Worm (Caenorhabditis elegans): Measurements from ENCODE around the gene R13A5.15.

DNA sequence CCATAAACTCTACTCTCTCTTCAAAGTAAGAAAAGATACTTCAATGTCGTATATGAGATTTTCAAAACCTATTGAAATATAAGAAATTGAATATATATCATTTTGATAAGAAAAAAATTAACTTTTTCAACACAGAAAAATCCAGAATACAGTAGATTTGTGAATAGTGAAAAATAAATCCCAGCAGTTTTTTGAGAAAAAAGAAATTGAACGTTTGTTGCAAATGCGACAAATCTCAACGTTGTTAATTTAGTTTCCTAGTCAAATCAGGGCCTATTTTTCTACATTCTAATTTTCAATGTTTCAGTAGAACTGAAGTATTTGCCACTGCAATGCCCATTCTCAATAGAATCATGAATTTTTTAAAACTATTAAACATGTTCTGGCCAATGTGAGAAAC, 26.4 kb upstream of the R13A5.15 start, which contains the start of gene T04A6.2:
- TF ChIP-seq dao-5 (tag; optimal IDR thresholded peaks at IDR 0.05) (no peak), him-1 (tag; optimal IDR thresholded peaks at IDR 0.05) (no peak)
